Worm (Caenorhabditis elegans): ENCODE data around the gene nhr-236.

DNA sequence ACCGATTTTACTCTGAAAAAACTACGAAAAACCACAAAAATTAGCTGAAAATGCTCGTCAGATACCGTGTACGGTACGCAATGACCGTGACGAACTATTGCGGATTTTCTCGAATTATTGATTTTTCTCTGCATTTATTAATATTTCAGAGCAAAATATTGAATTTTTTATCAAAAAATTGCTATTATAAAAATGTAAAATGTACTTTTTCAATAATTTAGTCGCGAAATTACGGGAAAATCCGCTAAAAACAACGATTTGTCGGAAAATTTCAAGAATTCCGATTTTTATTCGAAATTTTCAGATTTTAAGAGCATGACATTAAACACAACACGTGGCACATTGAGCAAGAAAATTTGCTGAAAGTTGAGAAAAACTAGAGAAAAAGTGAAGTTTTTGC lies 13.2 kb downstream of the nhr-236 start, which contains the start of gene Y38F2AL.12:
- no peak for TF ChIP-seq nhr-76 (tag; optimal IDR thresholded peaks at IDR 0.05)
- TF ChIP-seq lsy-2 (tag; optimal IDR thresholded peaks at IDR 0.05): no peak
